Worm (Caenorhabditis elegans): ENCODE measurements around the gene inx-8.

ce11 chrIV:11717094-11717876 lies 43.6 kb downstream of the inx-8 start:
- TF ChIP-seq him-1 (tag; optimal IDR thresholded peaks at IDR 0.05): no peak
- TF ChIP-seq W03F9.2 (tag; optimal IDR thresholded peaks at IDR 0.05): no peak
